Fruit fly (Drosophila melanogaster) whole organism, prepupa: ENCODE measurements around the gene msl-3.

Experiments
- CG10669 ChIP-seq: fragments of 200-800 bp; sonication (Bioruptor generic); optimal IDR thresholded peaks from 3 replicates; lab custom pipeline; 2018; ENCODE audit warnings: missing biosample characterization, mild to moderate bottlenecking, missing genetic modification characterization, moderate library complexity
- CG11294 ChIP-seq: fragments of 200-800 bp; sonication (Bioruptor generic); IDR thresholded peaks from 2 replicates; pipeline ENCODE4 v1.3.6; 2022; ENCODE audit warnings: missing biosample characterization, missing genetic modification characterization
- CG3032 ChIP-seq: fragments of 200-800 bp; optimal IDR thresholded peaks from 2 replicates; lab custom pipeline; 2019; ENCODE audit warnings: missing biosample characterization, mild to moderate bottlenecking, missing genetic modification characterization, moderate library complexity
- CG6163 ChIP-seq: fragments of 200-800 bp; sonication (Bioruptor generic); IDR thresholded peaks from 3 replicates; pipeline ENCODE4 v1.3.6; 2022; ENCODE audit warnings: missing biosample characterization, missing genetic modification characterization
- CG7368 ChIP-seq: fragments of 200-800 bp; sonication (Bioruptor generic); optimal IDR thresholded peaks from 3 replicates; lab custom pipeline; 2016; ENCODE audit warnings: missing biosample characterization, missing genetic modification characterization
- CG8632 ChIP-seq: fragments of 200-800 bp; sonication (Bioruptor generic); optimal IDR thresholded peaks from 3 replicates; lab custom pipeline; 2016; ENCODE audit warnings: missing biosample characterization, missing genetic modification characterization
- Ets21C ChIP-seq: fragments of 200-800 bp; sonication (Bioruptor generic); optimal IDR thresholded peaks from 3 replicates; lab custom pipeline; 2016; ENCODE audit warnings: missing biosample characterization, missing genetic modification characterization
- Lpt ChIP-seq: fragments of 200-800 bp; sonication (Bioruptor generic); optimal IDR thresholded peaks from 3 replicates; lab custom pipeline; 2016; ENCODE audit warnings: missing biosample characterization, missing genetic modification characterization
- fd59A ChIP-seq: fragments of 200-800 bp; sonication (Bioruptor generic); optimal IDR thresholded peaks from 2 replicates; lab custom pipeline; 2017; ENCODE audit warnings: missing biosample characterization, mild to moderate bottlenecking, missing genetic modification characterization, missing genetic modification reagents
- fkh ChIP-seq: fragments of 200-800 bp; sonication (Bioruptor generic); optimal IDR thresholded peaks from 3 replicates; lab custom pipeline; 2017; ENCODE audit warnings: missing biosample characterization, mild to moderate bottlenecking, missing genetic modification characterization, moderate library complexity
- lz ChIP-seq: fragments of 200-800 bp; sonication (Bioruptor generic); optimal IDR thresholded peaks from 3 replicates; lab custom pipeline; 2016; ENCODE audit warnings: missing biosample characterization, missing genetic modification characterization
- net ChIP-seq: fragments of 200-800 bp; sonication (Bioruptor generic); optimal IDR thresholded peaks from 3 replicates; lab custom pipeline; 2016; ENCODE audit warnings: missing biosample characterization, missing genetic modification characterization
- ss ChIP-seq, 2 experiments: fragments of 200-800 bp; sonication (Bioruptor generic); optimal IDR thresholded peaks; 2 replicates in 1 of 2; 3 replicates in 1 of 2; lab custom pipeline; 2017 to 2018; ENCODE audit warnings: mild to moderate bottlenecking in 2 of 2, missing biosample characterization in 2 of 2, missing genetic modification characterization in 2 of 2, moderate library complexity in 1 of 2
- topi ChIP-seq: fragments of 200-800 bp; sonication (Bioruptor generic); optimal IDR thresholded peaks from 3 replicates; lab custom pipeline; 2016; ENCODE audit warnings: missing biosample characterization, missing genetic modification characterization

msl-3 gene

dm6 chr3L:7075147-7075546, 50.2 kb downstream of the msl-3 start, which contains the start of gene CG34030:
TSS of gene CG34030 (minus strand) at chr3L:7075247.
- no peak for TF ChIP-seq topi (GFP tag; lab: Kevin White, UChicago)
- no peak for TF ChIP-seq net (GFP tag; lab: Kevin White, UChicago)
- TF ChIP-seq CG10669 (GFP tag; lab: Kevin White, UChicago) = no peak
- no peak for TF ChIP-seq CG8632 (GFP tag; lab: Kevin White, UChicago)
- TF ChIP-seq lz = no peak
- no peak for TF ChIP-seq CG6163 (GFP tag; lab: Robert Waterston, UW)
- no peak for TF ChIP-seq CG3032 (tag; lab: Kevin White, UChicago)
- no peak for TF ChIP-seq CG7368
- no peak for TF ChIP-seq Ets21C (GFP tag; lab: Kevin White, UChicago)
- TF ChIP-seq Lpt (GFP tag; lab: Kevin White, UChicago) = no peak
- TF ChIP-seq CG11294 (GFP tag; lab: Robert Waterston, UW) = no peak
- no peak for TF ChIP-seq ss (GFP tag; optimal IDR thresholded peaks at IDR 0.05; lab: Kevin White, UChicago)
- no peak for TF ChIP-seq fd59A (GFP tag; lab: Kevin White, UChicago)
- no peak for TF ChIP-seq fkh (GFP tag; lab: Kevin White, UChicago)
